ENCODE assay signal across 1 worm cellular context in genomic region chrIV:16656232-16656631, ce11.
TF ChIP-seq lines count a peak whose summit lies in the region.

TSS of gene tsr-2 (plus strand) at chrIV:16656613.

TF ChIP-seq in whole organism, L1 larva, 84 proteins besides CTCF, POLR2A, EP300 and RAD21 (continued from another document):
- TF ChIP-seq aha-1 (tag; optimal IDR thresholded peaks at IDR 0.05; lab: Kevin White, UChicago) (peak; percentile 20), nhr-84 (tag; optimal IDR thresholded peaks at IDR 0.05; lab: Kevin White, UChicago) (no peak), irx-1 (tag; optimal IDR thresholded peaks at IDR 0.05; lab: Kevin White, UChicago) (peak; percentile 79), unc-86 (tag; optimal IDR thresholded peaks at IDR 0.05; lab: Kevin White, UChicago) (peak; percentile 89), mdl-1 (tag; optimal IDR thresholded peaks at IDR 0.05; lab: Kevin White, UChicago) (peak in 1 of 2 experiments; percentile 88), nhr-77 (tag; optimal IDR thresholded peaks at IDR 0.05; lab: Kevin White, UChicago) (peak; percentile 89), Y116A8C.19 (tag; optimal IDR thresholded peaks at IDR 0.05; lab: Kevin White, UChicago; ENCODE audit: borderline replicate concordance) (no peak), nhr-28 (tag; optimal IDR thresholded peaks at IDR 0.05; lab: Kevin White, UChicago) (no peak), zag-1 (tag; optimal IDR thresholded peaks at IDR 0.05; lab: Kevin White, UChicago) (no peak), dpl-1 (GFP tag; optimal IDR thresholded peaks at IDR 0.05; lab: Kevin White, UChicago) (peak; percentile 87 to 89 (median 88)), swsn-7 (tag; optimal IDR thresholded peaks at IDR 0.05; lab: Kevin White, UChicago) (peak; percentile 91), isw-1 (GFP tag; IDR thresholded peaks at IDR 0.05; lab: Robert Waterston, UW) (peak; percentile 93), lin-35 (GFP tag; optimal IDR thresholded peaks at IDR 0.05; lab: Kevin White, UChicago) (peak; percentile 90 to 94), sox-4 (tag; optimal IDR thresholded peaks at IDR 0.05; lab: Kevin White, UChicago) (peak; percentile 53), efl-1 (optimal IDR thresholded peaks at IDR 0.05; lab: Kevin White, UChicago) (peak; percentile 87 to 89), efl-1 (GFP tag; optimal IDR thresholded peaks at IDR 0.05 in 1 of 2; lab: Kevin White, UChicago) (peak; percentile 80 to 98), hpl-2 (GFP tag; optimal IDR thresholded peaks at IDR 0.05; lab: Kevin White, UChicago) (peak; percentile 71), ztf-4 (tag; optimal IDR thresholded peaks at IDR 0.05; lab: Kevin White, UChicago) (peak; percentile 71), mab-9 (GFP tag; IDR thresholded peaks at IDR 0.05; lab: Robert Waterston, UW) (peak; percentile 77), unc-98 (GFP tag; IDR thresholded peaks at IDR 0.05; lab: Robert Waterston, UW) (peak; percentile 70), rnt-1 (tag; optimal IDR thresholded peaks at IDR 0.05; lab: Kevin White, UChicago) (peak; percentile 95), hlh-4 (tag; optimal IDR thresholded peaks at IDR 0.05; lab: Kevin White, UChicago) (no peak), alr-1 (tag; optimal IDR thresholded peaks at IDR 0.05; lab: Kevin White, UChicago; ENCODE audit: borderline replicate concordance) (no peak)
